Fruit fly (Drosophila melanogaster) whole organism, wandering third instar larva: Measurements from ENCODE around the gene CG33679.
A peak's percentile ranks its signal among the peaks of the same experiment; 100 is the strongest.

Source experiments
- Abd-B ChIP-seq: fragments of >200 bp; optimal IDR thresholded peaks from 2 replicates; lab custom pipeline; 2017; ENCODE audit warnings: missing biosample characterization, missing genetic modification characterization
- CG32264 ChIP-seq: fragments of 200-800 bp; sonication (Bioruptor generic); optimal IDR thresholded peaks from 2 replicates; lab custom pipeline; 2016; ENCODE audit warnings: missing biosample characterization, missing genetic modification characterization
- CG9705 ChIP-seq: fragments of 200-800 bp; sonication (Bioruptor generic); optimal IDR thresholded peaks from 2 replicates; lab custom pipeline; 2018; ENCODE audit warnings: missing biosample characterization, mild to moderate bottlenecking, missing genetic modification characterization
- CrebA ChIP-seq: fragments of 200-800 bp; sonication (Bioruptor generic); optimal IDR thresholded peaks from 2 replicates; lab custom pipeline; 2016; ENCODE audit warnings: missing biosample characterization, mild to moderate bottlenecking, missing genetic modification characterization, borderline replicate concordance
- Dfd ChIP-seq: fragments of >200 bp; optimal IDR thresholded peaks from 2 replicates; lab custom pipeline; 2017; ENCODE audit warnings: missing biosample characterization, missing genetic modification characterization
- Dif ChIP-seq: fragments of 200-275, 200-300 bp; sonication (Bioruptor generic); optimal IDR thresholded peaks from 2 replicates; lab custom pipeline; 2018; ENCODE audit warnings: missing biosample characterization, missing genetic modification characterization; ENCODE audit not compliant: partially characterized antibody
- GATAd ChIP-seq: sonication (Bioruptor generic); optimal IDR thresholded peaks from 2 replicates; lab custom pipeline; 2016; ENCODE audit warnings: missing biosample characterization, missing genetic modification characterization
- HLH106 ChIP-seq: fragments of 200-800 bp; optimal IDR thresholded peaks from 3 replicates; lab custom pipeline; 2019; ENCODE audit warnings: missing biosample characterization, mild to moderate bottlenecking, missing genetic modification characterization, moderate library complexity
- Hnf4 ChIP-seq: fragments of 200-800 bp; sonication (Bioruptor generic); optimal IDR thresholded peaks from 2 replicates; lab custom pipeline; 2016; ENCODE audit warnings: missing biosample characterization, mild to moderate bottlenecking, missing genetic modification characterization
- Hr78 ChIP-seq: fragments of >200 bp; optimal IDR thresholded peaks from 2 replicates; lab custom pipeline; 2017; ENCODE audit warnings: missing biosample characterization, missing genetic modification characterization
- Hr83 ChIP-seq: fragments of 200-300 bp; sonication (Bioruptor generic); optimal IDR thresholded peaks from 2 replicates; lab custom pipeline; 2016; ENCODE audit warnings: missing biosample characterization, mild to moderate bottlenecking, missing genetic modification characterization, moderate library complexity; ENCODE audit not compliant: poor library complexity, severe bottlenecking
- Jra ChIP-seq: sonication (Bioruptor generic); optimal IDR thresholded peaks from 2 replicates; lab custom pipeline; 2016; ENCODE audit warnings: missing biosample characterization, missing genetic modification characterization
- Myc ChIP-seq: fragments of >200 bp; optimal IDR thresholded peaks from 2 replicates; lab custom pipeline; 2017
- N ChIP-seq: fragments of >200 bp; optimal IDR thresholded peaks from 2 replicates; lab custom pipeline; 2018; ENCODE audit warnings: missing biosample characterization, missing external identifiers, missing genetic modification characterization
- OdsH ChIP-seq: fragments of 200-800 bp; sonication (Bioruptor generic); optimal IDR thresholded peaks from 2 replicates; lab custom pipeline; 2016; ENCODE audit warnings: missing biosample characterization, mild to moderate bottlenecking, missing genetic modification characterization
- Vsx2 ChIP-seq: fragments of 200-300, 225-300 bp; sonication (Bioruptor generic); optimal IDR thresholded peaks from 2 replicates; lab custom pipeline; 2018; ENCODE audit warnings: missing biosample characterization, missing genetic modification characterization; ENCODE audit not compliant: partially characterized antibody
- br ChIP-seq: fragments of 200-800 bp; sonication (Bioruptor generic); optimal IDR thresholded peaks from 2 replicates; lab custom pipeline; 2016; ENCODE audit warnings: missing biosample characterization, missing genetic modification characterization
- brk ChIP-seq: fragments of 200-800 bp; sonication (Bioruptor generic); optimal IDR thresholded peaks from 2 replicates; lab custom pipeline; 2016; ENCODE audit warnings: missing biosample characterization, mild to moderate bottlenecking, missing genetic modification characterization
- dl ChIP-seq, 2 experiments: fragments of 175-275, 200-275 bp in 1 of 2; fragments of 200-275 bp in 1 of 2; sonication (Bioruptor generic); optimal IDR thresholded peaks; lab custom pipeline; 2018; ENCODE audit warnings: mild to moderate bottlenecking in 2 of 2, missing biosample characterization in 2 of 2, missing genetic modification characterization in 2 of 2, moderate library complexity in 2 of 2; ENCODE audit not compliant: partially characterized antibody in 2 of 2, insufficient read depth in 1 of 2
- dmrt93B ChIP-seq: fragments of 200-800 bp; sonication (Bioruptor generic); optimal IDR thresholded peaks from 2 replicates; lab custom pipeline; 2018; ENCODE audit warnings: missing biosample characterization, mild to moderate bottlenecking, missing genetic modification characterization
- dsf ChIP-seq: sonication (Bioruptor generic); optimal IDR thresholded peaks from 2 replicates; lab custom pipeline; 2016; ENCODE audit warnings: missing biosample characterization, missing genetic modification characterization, borderline replicate concordance
- ey ChIP-seq: fragments of 200-800 bp; sonication (Bioruptor generic); optimal IDR thresholded peaks from 2 replicates; lab custom pipeline; 2016; ENCODE audit warnings: missing biosample characterization, missing genetic modification characterization
- fru ChIP-seq: fragments of 200-800 bp; sonication (Bioruptor generic); optimal IDR thresholded peaks from 3 replicates; lab custom pipeline; 2016; ENCODE audit warnings: missing biosample characterization, mild to moderate bottlenecking, missing genetic modification characterization
- h ChIP-seq: fragments of 200-800 bp; sonication (Bioruptor generic); optimal IDR thresholded peaks from 3 replicates; lab custom pipeline; 2016; ENCODE audit warnings: missing biosample characterization, mild to moderate bottlenecking, missing genetic modification characterization
- lola ChIP-seq: fragments of >200 bp; optimal IDR thresholded peaks from 2 replicates; lab custom pipeline; 2017; ENCODE audit warnings: missing biosample characterization, missing genetic modification characterization
- pan ChIP-seq: fragments of >200 bp; optimal IDR thresholded peaks from 2 replicates; lab custom pipeline; 2017
- psq ChIP-seq: fragments of 200-800 bp; sonication (Bioruptor generic); optimal IDR thresholded peaks from 3 replicates; lab custom pipeline; 2017; ENCODE audit warnings: missing biosample characterization, mild to moderate bottlenecking, missing genetic modification characterization, moderate library complexity
- sage ChIP-seq: fragments of 200-800 bp; sonication (Bioruptor generic); optimal IDR thresholded peaks from 2 replicates; lab custom pipeline; 2016; ENCODE audit warnings: missing biosample characterization, mild to moderate bottlenecking, missing genetic modification characterization
- sv ChIP-seq: fragments of 200-800 bp; sonication (Bioruptor generic); optimal IDR thresholded peaks from 3 replicates; lab custom pipeline; 2016; ENCODE audit warnings: missing biosample characterization, missing genetic modification characterization
- tai ChIP-seq: sonication (Bioruptor generic); optimal IDR thresholded peaks from 2 replicates; lab custom pipeline; 2016; ENCODE audit warnings: missing biosample characterization, missing genetic modification characterization
- usp ChIP-seq: fragments of >200 bp; optimal IDR thresholded peaks from 2 replicates; lab custom pipeline; 2017; ENCODE audit warnings: missing biosample characterization, missing genetic modification characterization
- woc ChIP-seq: sonication (Bioruptor generic); optimal IDR thresholded peaks from 2 replicates; lab custom pipeline; 2016; ENCODE audit warnings: missing biosample characterization, mild to moderate bottlenecking, missing genetic modification characterization

CG33679 gene

dm6 chr2L:15038339-15039308 is 19.5 kb upstream of the CG33679 start, which contains the start of gene CIAPIN1:
Gene CIAPIN1, minus strand, starts transcription at chr2L:15038861.
- TF ChIP-seq sv: no peak
- TF ChIP-seq sage (GFP tag; lab: Kevin White, UChicago): no peak
- no peak for TF ChIP-seq psq (GFP tag; lab: Kevin White, UChicago)
- no peak for TF ChIP-seq OdsH (GFP tag; lab: Kevin White, UChicago)
- TF ChIP-seq CG32264 (GFP tag; lab: Kevin White, UChicago): no peak
- TF ChIP-seq Abd-B (GFP tag; lab: Kevin White, UChicago): no peak
- no peak for TF ChIP-seq GATAd (GFP tag; lab: Kevin White, UChicago)
- no peak for TF ChIP-seq dsf (GFP tag; lab: Kevin White, UChicago)

DNA sequence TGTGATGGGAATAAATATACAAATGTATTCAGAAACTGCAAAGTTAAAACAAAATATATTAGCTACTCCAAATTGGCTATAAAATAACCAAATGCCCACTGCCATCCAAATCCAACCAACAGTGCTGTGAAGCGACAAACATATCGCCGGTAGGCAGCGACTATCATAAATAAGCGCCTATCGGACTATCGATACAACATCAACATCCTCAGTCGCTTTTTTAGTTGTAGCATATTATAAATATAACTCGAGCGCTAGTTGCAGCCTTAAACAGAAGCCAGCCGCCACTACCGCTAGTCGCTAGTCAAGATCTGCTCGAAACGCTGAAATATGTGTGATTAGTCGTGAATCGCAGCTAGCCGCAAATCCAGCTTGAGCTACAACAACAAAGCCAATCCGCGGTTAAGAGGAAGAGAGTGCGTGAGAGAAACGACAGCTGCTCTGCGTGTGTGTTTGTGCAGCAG is 18.8 kb upstream of the CG33679 start:
- TF ChIP-seq usp (GFP tag; lab: Kevin White, UChicago) (no peak), Myc (peak; percentile 90), Jra (GFP tag; lab: Kevin White, UChicago) (peak; percentile 22), h (peak; percentile 48), ey (GFP tag; lab: Kevin White, UChicago) (peak; percentile 5), psq (GFP tag; lab: Kevin White, UChicago) (peak; percentile 6), CG9705 (GFP tag; lab: Kevin White, UChicago) (peak; percentile 46), br (GFP tag; lab: Kevin White, UChicago) (peak; percentile 36), dsf (GFP tag; lab: Kevin White, UChicago) (peak; percentile 22), Dfd (GFP tag; lab: Kevin White, UChicago) (no peak), sage (GFP tag; lab: Kevin White, UChicago) (peak; percentile 25), Hr83 (GFP tag; lab: Kevin White, UChicago) (peak; percentile 77), woc (GFP tag; lab: Kevin White, UChicago) (peak; percentile 88), pan (lab: Kevin White, UChicago) (no peak)

- TF ChIP-seq sv (no peak), CrebA (GFP tag; lab: Kevin White, UChicago) (no peak), CG9705 (GFP tag; lab: Kevin White, UChicago) (no peak), brk (GFP tag; lab: Kevin White, UChicago) (no peak), N (GFP tag; lab: Kevin White, UChicago) (no peak), lola (GFP tag; lab: Kevin White, UChicago) (no peak), Vsx2 (GFP tag; lab: Kevin White, UChicago) (no peak), tai (GFP tag; lab: Kevin White, UChicago) (no peak), Dif (no peak), dmrt93B (no peak), HLH106 (tag; lab: Kevin White, UChicago) (no peak), Dfd (GFP tag; lab: Kevin White, UChicago) (no peak), OdsH (GFP tag; lab: Kevin White, UChicago) (no peak), Hnf4 (GFP tag; lab: Kevin White, UChicago) (no peak), ey (GFP tag; lab: Kevin White, UChicago) (no peak), Hr78 (GFP tag; lab: Kevin White, UChicago) (no peak), fru (GFP tag; lab: Kevin White, UChicago) (no peak), sage (GFP tag; lab: Kevin White, UChicago) (no peak), usp (GFP tag; lab: Kevin White, UChicago) (no peak), dl (GFP tag; optimal IDR thresholded peaks at IDR 0.05; lab: Kevin White, UChicago; ENCODE audit: insufficient read depth in 1 of 2, partially characterized antibody in 2 of 2) (no peak)
Observed at dm6 chr2L:15043718-15044117, 14.4 kb upstream of the CG33679 start.
